Worm (Caenorhabditis elegans) whole organism, mixed stage, embryonic: ENCODE measurements around the gene F35H10.5.

ENCODE experiments used
- M03D4.4 ChIP-seq: sonication (generic microtip); optimal IDR thresholded peaks from 2 replicates; lab custom pipeline; 2017; ENCODE audit warnings: mild to moderate bottlenecking, missing genetic modification characterization, missing compliant biosample characterization
- ces-1 ChIP-seq: fragments of 150-350 bp; optimal IDR thresholded peaks from 2 replicates; lab custom pipeline; 2014; ENCODE audit warnings: missing biosample characterization, missing genetic modification reagents, missing genetic modification characterization
- elt-3 ChIP-seq: fragments of 150-350 bp; optimal IDR thresholded peaks from 2 replicates; lab custom pipeline; 2014; ENCODE audit warnings: missing biosample characterization, missing genetic modification characterization
- nhr-12 ChIP-seq: fragments of 150-350 bp; optimal IDR thresholded peaks from 2 replicates; lab custom pipeline; 2014; ENCODE audit warnings: missing biosample characterization, missing genetic modification characterization

DNA sequence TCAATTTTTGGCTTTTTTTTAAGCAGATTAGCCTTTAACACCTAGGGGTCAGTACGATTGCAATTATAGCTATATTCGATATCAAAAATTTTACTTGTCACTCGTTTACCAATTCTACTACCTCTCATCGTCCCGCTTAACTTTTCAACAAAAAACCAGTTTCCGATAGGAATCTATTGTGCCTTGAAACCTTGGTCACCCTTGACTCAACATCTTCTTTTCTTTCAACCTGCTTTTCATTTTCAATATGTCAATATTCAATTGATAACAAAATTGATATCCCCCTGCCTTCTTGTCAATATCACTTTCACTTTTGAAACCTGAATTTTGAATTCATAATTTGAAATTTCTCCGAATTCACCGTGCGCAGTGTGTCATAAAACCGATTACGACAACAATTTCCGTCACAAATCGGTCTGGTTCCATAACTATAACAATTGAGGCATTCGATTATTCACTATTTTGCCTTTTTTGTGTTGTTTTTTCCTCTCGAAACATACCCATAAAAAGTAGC, 2.1 kb downstream of the F35H10.5 start:
- TF ChIP-seq ces-1 (GFP tag; lab: Kevin White, UChicago) = no peak
- TF ChIP-seq M03D4.4 (tag; lab: Kevin White, UChicago) = no peak
- no peak for TF ChIP-seq nhr-12 (tag; lab: Kevin White, UChicago)
- no peak for TF ChIP-seq elt-3
